Worm (Caenorhabditis elegans) whole organism, mixed stage, embryonic: Measurements from ENCODE around the gene rabr-3.

Experiments used
- M03D4.4 ChIP-seq: sonication (generic microtip); optimal IDR thresholded peaks from 2 replicates; lab custom pipeline; 2017; ENCODE audit warnings: mild to moderate bottlenecking, missing genetic modification characterization, missing compliant biosample characterization
- bed-3 ChIP-seq: fragments of 200-800 bp; sonication (Bioruptor generic); optimal IDR thresholded peaks from 3 replicates; lab custom pipeline; 2018; ENCODE audit warnings: mild to moderate bottlenecking, missing genetic modification characterization, moderate library complexity, missing compliant biosample characterization
- ceh-39 ChIP-seq: fragments of 150-350 bp; optimal IDR thresholded peaks from 2 replicates; lab custom pipeline; 2014; ENCODE audit warnings: missing biosample characterization, missing genetic modification characterization
- ceh-43 ChIP-seq: fragments of 200-800 bp; sonication (Bioruptor generic); optimal IDR thresholded peaks from 2 replicates; lab custom pipeline; 2018; ENCODE audit warnings: mild to moderate bottlenecking, missing genetic modification characterization, moderate library complexity, missing compliant biosample characterization
- ceh-83 ChIP-seq: fragments of 200-800 bp; sonication (Bioruptor generic); optimal IDR thresholded peaks from 2 replicates; lab custom pipeline; 2018; ENCODE audit warnings: mild to moderate bottlenecking, missing genetic modification characterization, missing compliant biosample characterization
- ces-1 ChIP-seq: fragments of 150-350 bp; optimal IDR thresholded peaks from 2 replicates; lab custom pipeline; 2014; ENCODE audit warnings: missing biosample characterization, missing genetic modification reagents, missing genetic modification characterization
- cnd-1 ChIP-seq: fragments of 200-800 bp; sonication (Bioruptor generic); optimal IDR thresholded peaks from 2 replicates; lab custom pipeline; 2018; ENCODE audit warnings: mild to moderate bottlenecking, missing genetic modification characterization, missing compliant biosample characterization
- drap-1 ChIP-seq: fragments of 200-800 bp; sonication (Bioruptor generic); optimal IDR thresholded peaks from 3 replicates; lab custom pipeline; 2018; ENCODE audit warnings: mild to moderate bottlenecking, missing genetic modification characterization, missing compliant biosample characterization
- elt-1 ChIP-seq: sonication (generic microtip); optimal IDR thresholded peaks from 2 replicates; lab custom pipeline; 2017; ENCODE audit warnings: missing genetic modification characterization, mild to moderate bottlenecking, missing compliant biosample characterization, antibody characterized with exemption, moderate library complexity, borderline replicate concordance; ENCODE audit not compliant: insufficient read depth
- elt-3 ChIP-seq: fragments of 150-350 bp; optimal IDR thresholded peaks from 2 replicates; lab custom pipeline; 2014; ENCODE audit warnings: missing biosample characterization, missing genetic modification characterization
- flh-1 ChIP-seq: fragments of 200-800 bp; sonication (Bioruptor generic); optimal IDR thresholded peaks from 2 replicates; lab custom pipeline; 2018; ENCODE audit warnings: mild to moderate bottlenecking, missing genetic modification characterization, moderate library complexity, missing compliant biosample characterization
- ham-2 ChIP-seq: fragments of 200-800 bp; sonication (Bioruptor generic); optimal IDR thresholded peaks from 2 replicates; lab custom pipeline; 2018; ENCODE audit warnings: mild to moderate bottlenecking, missing genetic modification characterization, missing compliant biosample characterization
- hlh-1 ChIP-seq: fragments of 150-350 bp; optimal IDR thresholded peaks from 2 replicates; lab custom pipeline; 2014; ENCODE audit warnings: missing biosample characterization, missing genetic modification reagents, missing genetic modification characterization
- lin-13 ChIP-seq: fragments of 150-350 bp; optimal IDR thresholded peaks from 2 replicates; lab custom pipeline; 2014; ENCODE audit warnings: missing biosample characterization, missing genetic modification characterization
- lin-32 ChIP-seq: fragments of 200-800 bp; sonication (Bioruptor generic); optimal IDR thresholded peaks from 2 replicates; lab custom pipeline; 2018; ENCODE audit warnings: mild to moderate bottlenecking, missing genetic modification characterization, missing compliant biosample characterization
- lsy-2 ChIP-seq: fragments of 150-350 bp; optimal IDR thresholded peaks from 2 replicates; lab custom pipeline; 2014; ENCODE audit warnings: missing biosample characterization, missing genetic modification characterization
- mep-1 ChIP-seq: fragments of 150-350 bp; optimal IDR thresholded peaks from 2 replicates; lab custom pipeline; 2017; ENCODE audit warnings: missing biosample characterization, missing genetic modification reagents, missing genetic modification characterization, inconsistent platforms
- mls-2 ChIP-seq: sonication (generic microtip); optimal IDR thresholded peaks from 2 replicates; lab custom pipeline; 2016; ENCODE audit warnings: mild to moderate bottlenecking, missing genetic modification characterization, moderate library complexity, missing compliant biosample characterization
- nhr-12 ChIP-seq: fragments of 150-350 bp; optimal IDR thresholded peaks from 2 replicates; lab custom pipeline; 2014; ENCODE audit warnings: missing biosample characterization, missing genetic modification characterization
- nhr-2 ChIP-seq: fragments of 150-350 bp; optimal IDR thresholded peaks from 2 replicates; lab custom pipeline; 2014; ENCODE audit warnings: missing biosample characterization, missing genetic modification characterization
- nhr-237 ChIP-seq: fragments of 150-350 bp; optimal IDR thresholded peaks from 2 replicates; lab custom pipeline; 2014; ENCODE audit warnings: missing biosample characterization, missing genetic modification characterization
- nhr-28 ChIP-seq: fragments of 150-350 bp; optimal IDR thresholded peaks from 2 replicates; lab custom pipeline; 2014; ENCODE audit warnings: missing biosample characterization, missing genetic modification characterization
- sem-2 ChIP-seq: fragments of 200-800 bp; sonication (Bioruptor generic); optimal IDR thresholded peaks from 2 replicates; lab custom pipeline; 2018; ENCODE audit warnings: mild to moderate bottlenecking, missing genetic modification characterization, missing compliant biosample characterization
- snpc-4 ChIP-seq: fragments of 150-350 bp; optimal IDR thresholded peaks from 2 replicates; lab custom pipeline; 2014; ENCODE audit warnings: missing biosample characterization, missing genetic modification characterization
- sptf-1 ChIP-seq: sonication (generic microtip); optimal IDR thresholded peaks from 2 replicates; lab custom pipeline; 2017; ENCODE audit warnings: mild to moderate bottlenecking, missing genetic modification characterization, moderate library complexity, missing compliant biosample characterization
- tbx-8 ChIP-seq: fragments of 200-800 bp; sonication (Bioruptor generic); optimal IDR thresholded peaks from 2 replicates; lab custom pipeline; 2018; ENCODE audit warnings: mild to moderate bottlenecking, missing genetic modification characterization, moderate library complexity, missing compliant biosample characterization
- unc-120 ChIP-seq: sonication (generic microtip); optimal IDR thresholded peaks from 2 replicates; lab custom pipeline; 2017; ENCODE audit warnings: missing genetic modification characterization, missing compliant biosample characterization; ENCODE audit not compliant: poor library complexity, severe bottlenecking
- unc-39 ChIP-seq: fragments of 150-350 bp; optimal IDR thresholded peaks from 2 replicates; lab custom pipeline; 2014; ENCODE audit warnings: missing biosample characterization, missing genetic modification characterization
- zip-8 ChIP-seq: fragments of 150-350 bp; optimal IDR thresholded peaks from 2 replicates; lab custom pipeline; 2014; ENCODE audit warnings: missing biosample characterization, missing genetic modification characterization
- ztf-11 ChIP-seq: fragments of 150-350 bp; optimal IDR thresholded peaks from 2 replicates; lab custom pipeline; 2014; ENCODE audit warnings: missing biosample characterization, missing genetic modification characterization

The rabr-3 gene

DNA sequence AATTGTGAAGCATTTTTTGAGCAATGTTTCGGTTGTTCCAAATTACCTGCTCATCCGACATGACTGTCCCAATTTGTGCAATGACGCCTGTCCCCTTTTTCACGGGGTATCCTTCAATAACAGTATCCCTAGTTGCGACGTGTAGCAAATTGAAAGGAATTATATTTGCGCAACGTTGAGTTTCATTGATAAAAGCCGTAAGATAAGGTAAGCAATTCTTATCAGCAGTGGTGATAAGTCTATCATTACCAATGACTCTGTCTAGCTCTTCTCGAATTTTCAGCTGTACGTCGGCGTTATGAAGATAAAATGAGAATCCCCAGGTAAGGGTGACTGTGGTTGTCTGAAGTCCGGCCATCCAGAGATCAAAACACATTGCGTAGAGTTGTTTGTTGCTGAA, 21.4 kb upstream of the rabr-3 start:
- no peak for TF ChIP-seq zip-8 (tag; lab: Kevin White, UChicago)
- no peak for TF ChIP-seq lsy-2 (tag; lab: Kevin White, UChicago)
- TF ChIP-seq ceh-39 (tag; lab: Kevin White, UChicago) = no peak
- no peak for TF ChIP-seq sptf-1 (tag; lab: Kevin White, UChicago)
- no peak for TF ChIP-seq ces-1 (GFP tag; lab: Kevin White, UChicago)
- TF ChIP-seq nhr-237 = no peak
- no peak for TF ChIP-seq drap-1 (GFP tag; lab: Kevin White, UChicago)
- TF ChIP-seq mls-2 (tag; lab: Kevin White, UChicago) = no peak
- TF ChIP-seq cnd-1 = no peak
- TF ChIP-seq elt-1 (tag; lab: Kevin White, UChicago) = no peak
- no peak for TF ChIP-seq snpc-4
- no peak for TF ChIP-seq hlh-1 (tag; lab: Kevin White, UChicago)
- no peak for TF ChIP-seq sem-2 (GFP tag; lab: Kevin White, UChicago)
- no peak for TF ChIP-seq flh-1 (GFP tag; lab: Kevin White, UChicago)
- TF ChIP-seq ham-2 (GFP tag; lab: Kevin White, UChicago) = no peak
- no peak for TF ChIP-seq elt-3 (tag; lab: Kevin White, UChicago)
- no peak for TF ChIP-seq bed-3 (GFP tag; lab: Kevin White, UChicago)
- TF ChIP-seq nhr-28 (tag; lab: Kevin White, UChicago) = no peak
- no peak for TF ChIP-seq ceh-43 (GFP tag; lab: Kevin White, UChicago)
- no peak for TF ChIP-seq ceh-83 (GFP tag; lab: Kevin White, UChicago)

DNA sequence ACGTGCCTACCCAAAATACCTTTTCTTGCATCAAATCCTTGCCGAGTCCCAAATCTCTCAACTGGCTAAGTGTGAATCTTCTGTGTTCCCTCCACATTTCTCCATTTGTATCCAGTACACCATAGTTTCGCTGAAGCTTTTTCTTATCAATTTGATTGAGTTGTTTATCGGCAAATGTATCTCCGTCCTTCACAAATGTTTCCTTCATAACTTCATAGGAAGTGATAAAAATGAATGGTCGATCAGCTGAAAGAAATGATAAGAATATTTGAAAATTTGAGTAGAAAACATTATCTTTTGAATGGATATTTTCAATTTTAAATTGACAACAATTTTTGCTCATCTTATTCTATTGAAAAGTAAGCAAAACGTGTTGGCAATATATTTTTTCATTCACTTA, 20.3 kb upstream of the rabr-3 start:
- no peak for TF ChIP-seq M03D4.4 (tag; lab: Kevin White, UChicago)
- TF ChIP-seq ztf-11 (tag; lab: Kevin White, UChicago) = no peak
- no peak for TF ChIP-seq lin-13
- TF ChIP-seq nhr-2 (tag; lab: Kevin White, UChicago) = no peak
- TF ChIP-seq ham-2 (GFP tag; lab: Kevin White, UChicago) = no peak
- no peak for TF ChIP-seq mep-1 (tag; lab: Kevin White, UChicago)
- TF ChIP-seq, all 35 proteins: peak for 0

DNA sequence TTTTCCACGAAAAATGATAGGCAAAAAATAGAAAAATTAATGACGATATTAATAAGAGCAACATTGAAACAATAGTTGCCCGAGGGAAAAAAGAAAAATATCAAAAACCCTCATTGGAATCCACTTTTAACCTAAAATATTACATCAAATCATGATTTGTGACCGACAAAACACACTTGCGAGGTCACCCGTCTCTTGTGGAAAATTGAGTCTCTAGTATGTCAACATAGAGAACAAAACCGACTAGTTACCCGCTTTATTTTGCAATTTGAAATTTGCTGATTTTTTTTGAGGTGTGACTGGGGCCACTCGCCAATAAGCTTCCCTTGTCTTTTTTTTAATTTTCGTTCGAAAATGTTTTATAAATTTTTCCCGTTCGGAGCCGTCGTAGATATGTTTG, 19.7 kb upstream of the rabr-3 start, which contains the start of gene cyp-33D1:
Gene cyp-33D1, minus strand, starts transcription at position 101 of the 400 bp plus-strand sequence.
- TF ChIP-seq ceh-43 (GFP tag; lab: Kevin White, UChicago) (no peak), sptf-1 (tag; lab: Kevin White, UChicago) (no peak), nhr-2 (tag; lab: Kevin White, UChicago) (no peak), unc-120 (tag; lab: Kevin White, UChicago) (no peak), ztf-11 (tag; lab: Kevin White, UChicago) (no peak), unc-39 (tag; lab: Kevin White, UChicago) (no peak), hlh-1 (tag; lab: Kevin White, UChicago) (no peak), ham-2 (GFP tag; lab: Kevin White, UChicago) (no peak), elt-3 (tag; lab: Kevin White, UChicago) (no peak), flh-1 (GFP tag; lab: Kevin White, UChicago) (no peak), drap-1 (GFP tag; lab: Kevin White, UChicago) (no peak), sem-2 (GFP tag; lab: Kevin White, UChicago) (no peak), ceh-83 (GFP tag; lab: Kevin White, UChicago) (no peak), tbx-8 (no peak), M03D4.4 (tag; lab: Kevin White, UChicago) (no peak), nhr-12 (tag; lab: Kevin White, UChicago) (no peak), nhr-28 (tag; lab: Kevin White, UChicago) (no peak)

DNA sequence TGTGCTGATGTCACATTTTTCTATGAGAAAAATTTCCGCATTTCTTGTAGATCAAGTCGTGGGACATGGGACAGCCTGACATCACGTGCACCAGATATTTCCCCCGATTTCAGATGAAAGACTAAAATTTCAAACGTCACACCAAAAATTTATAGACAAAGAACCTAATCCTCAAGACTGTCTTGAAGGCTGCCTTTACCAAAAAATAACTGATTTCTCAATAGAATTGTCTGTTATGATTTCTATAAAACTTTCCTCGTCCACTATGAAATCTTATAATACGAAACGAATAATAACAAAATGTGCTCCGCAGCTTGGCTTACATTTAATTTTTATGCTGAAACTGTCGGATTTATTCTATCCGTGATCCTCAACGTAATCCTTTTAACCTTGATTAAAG, 15.1 kb upstream of the rabr-3 start, which contains the start of gene str-106:
Gene str-106, plus strand, starts transcription at position 301 of the 400 bp plus-strand sequence.
- TF ChIP-seq M03D4.4 (tag; lab: Kevin White, UChicago) = no peak
- no peak for TF ChIP-seq nhr-28 (tag; lab: Kevin White, UChicago)
- no peak for TF ChIP-seq elt-3 (tag; lab: Kevin White, UChicago)
- no peak for TF ChIP-seq ces-1 (GFP tag; lab: Kevin White, UChicago)
- no peak for TF ChIP-seq bed-3 (GFP tag; lab: Kevin White, UChicago)
- TF ChIP-seq cnd-1 = no peak
- no peak for TF ChIP-seq tbx-8
- no peak for TF ChIP-seq nhr-2 (tag; lab: Kevin White, UChicago)
- no peak for TF ChIP-seq lin-32 (GFP tag; lab: Kevin White, UChicago)
- no peak for TF ChIP-seq elt-1 (tag; lab: Kevin White, UChicago)
- TF ChIP-seq unc-39 (tag; lab: Kevin White, UChicago) = no peak
- TF ChIP-seq unc-120 (tag; lab: Kevin White, UChicago) = no peak
